Worm (Caenorhabditis elegans) whole organism, late embryonic: ENCODE data around the gene srw-69.

ENCODE experiments used
- C08G9.2 ChIP-seq: sonication (generic microtip); optimal IDR thresholded peaks from 2 replicates; lab custom pipeline; 2016; ENCODE audit warnings: mild to moderate bottlenecking, missing genetic modification characterization, moderate library complexity, missing compliant biosample characterization
- C38D4.7 ChIP-seq: fragments of 200-800 bp; sonication (Bioruptor generic); optimal IDR thresholded peaks from 2 replicates; lab custom pipeline; 2018; ENCODE audit warnings: mild to moderate bottlenecking, missing genetic modification characterization, moderate library complexity, missing compliant biosample characterization
- F13H6.1 ChIP-seq: sonication (generic microtip); optimal IDR thresholded peaks from 2 replicates; lab custom pipeline; 2016; ENCODE audit warnings: missing genetic modification characterization, missing compliant biosample characterization
- K09A11.1 ChIP-seq: sonication (generic microtip); optimal IDR thresholded peaks from 2 replicates; lab custom pipeline; 2017; ENCODE audit warnings: antibody characterized with exemption, mild to moderate bottlenecking, missing genetic modification characterization, missing compliant biosample characterization; ENCODE audit not compliant: insufficient read depth
- Y22D7AL.16 ChIP-seq: sonication (generic microtip); optimal IDR thresholded peaks from 2 replicates; lab custom pipeline; 2016; ENCODE audit warnings: missing genetic modification characterization, missing compliant biosample characterization
- ahr-1 ChIP-seq: sonication (generic microtip); optimal IDR thresholded peaks from 2 replicates; lab custom pipeline; 2016; ENCODE audit warnings: missing genetic modification characterization, missing compliant biosample characterization
- ama-1 ChIP-seq: fragments of 150-350 bp; optimal IDR thresholded peaks from 2 replicates; lab custom pipeline; 2014
- ceh-18 ChIP-seq: sonication (generic microtip); optimal IDR thresholded peaks from 2 replicates; lab custom pipeline; 2016; ENCODE audit warnings: missing genetic modification characterization, missing compliant biosample characterization
- ceh-19 ChIP-seq: fragments of 200-800 bp; sonication (Bioruptor generic); optimal IDR thresholded peaks from 2 replicates; lab custom pipeline; 2018; ENCODE audit warnings: mild to moderate bottlenecking, missing genetic modification characterization, missing compliant biosample characterization
- ceh-22 ChIP-seq: sonication (generic microtip); optimal IDR thresholded peaks from 2 replicates; lab custom pipeline; 2017; ENCODE audit warnings: missing biosample characterization, missing genetic modification characterization
- ceh-24 ChIP-seq: sonication (generic microtip); optimal IDR thresholded peaks from 2 replicates; lab custom pipeline; 2016; ENCODE audit warnings: mild to moderate bottlenecking, missing genetic modification characterization, missing compliant biosample characterization
- ceh-30 ChIP-seq: fragments of 150-350 bp; optimal IDR thresholded peaks from 2 replicates; lab custom pipeline; 2014; ENCODE audit warnings: missing biosample characterization, missing genetic modification characterization
- ceh-31 ChIP-seq: sonication (generic microtip); optimal IDR thresholded peaks from 2 replicates; lab custom pipeline; 2016; ENCODE audit warnings: missing genetic modification characterization, missing compliant biosample characterization
- ceh-45 ChIP-seq: fragments of 200-800 bp; sonication (Bioruptor generic); IDR thresholded peaks from 2 replicates; pipeline ENCODE4 v1.3.6; 2022; ENCODE audit warnings: missing genetic modification reagents, missing genetic modification characterization, missing compliant biosample characterization
- che-1 ChIP-seq: sonication (generic microtip); optimal IDR thresholded peaks from 2 replicates; lab custom pipeline; 2016; ENCODE audit warnings: mild to moderate bottlenecking, missing genetic modification characterization, missing compliant biosample characterization
- dmd-4 ChIP-seq: sonication (generic microtip); optimal IDR thresholded peaks from 2 replicates; lab custom pipeline; 2016; ENCODE audit warnings: borderline replicate concordance, missing genetic modification characterization, missing compliant biosample characterization
- dve-1 ChIP-seq: sonication (generic microtip); optimal IDR thresholded peaks from 2 replicates; lab custom pipeline; 2017; ENCODE audit warnings: antibody characterized with exemption, mild to moderate bottlenecking, missing genetic modification characterization, missing compliant biosample characterization
- elt-4 ChIP-seq: sonication (generic microtip); optimal IDR thresholded peaks from 2 replicates; lab custom pipeline; 2016; ENCODE audit warnings: missing genetic modification characterization, missing compliant biosample characterization
- eyg-1 ChIP-seq: sonication (generic microtip); optimal IDR thresholded peaks from 2 replicates; lab custom pipeline; 2016; ENCODE audit warnings: missing genotype, missing genetic modification characterization, missing compliant biosample characterization
- gmeb-2 ChIP-seq: sonication (generic microtip); optimal IDR thresholded peaks from 2 replicates; lab custom pipeline; 2016; ENCODE audit warnings: missing genetic modification characterization, inconsistent platforms, missing compliant biosample characterization
- hlh-30 ChIP-seq: sonication (generic microtip); optimal IDR thresholded peaks from 2 replicates; lab custom pipeline; 2017; ENCODE audit warnings: antibody characterized with exemption, missing genetic modification characterization, missing compliant biosample characterization; ENCODE audit not compliant: insufficient read depth
- hlh-6 ChIP-seq: sonication (generic microtip); optimal IDR thresholded peaks from 2 replicates; lab custom pipeline; 2016; ENCODE audit warnings: missing genotype, missing genetic modification characterization, missing compliant biosample characterization
- hlh-8 ChIP-seq: sonication (generic microtip); optimal IDR thresholded peaks from 2 replicates; lab custom pipeline; 2016; ENCODE audit warnings: missing genotype, missing genetic modification characterization, missing compliant biosample characterization
- lim-6 ChIP-seq: sonication (generic microtip); optimal IDR thresholded peaks from 2 replicates; lab custom pipeline; 2016; ENCODE audit warnings: missing genetic modification characterization, missing compliant biosample characterization
- madf-2 ChIP-seq: sonication (generic microtip); optimal IDR thresholded peaks from 2 replicates; lab custom pipeline; 2017; ENCODE audit warnings: missing genetic modification characterization, missing compliant biosample characterization
- mec-3 ChIP-seq: sonication (generic microtip); optimal IDR thresholded peaks from 2 replicates; lab custom pipeline; 2016; ENCODE audit warnings: borderline replicate concordance, missing genetic modification characterization, missing compliant biosample characterization
- nfya-1 ChIP-seq: sonication (generic microtip); optimal IDR thresholded peaks from 2 replicates; lab custom pipeline; 2017; ENCODE audit warnings: missing genetic modification characterization, mild to moderate bottlenecking, missing compliant biosample characterization, antibody characterized with exemption, moderate library complexity
- pag-3 ChIP-seq: sonication (generic microtip); optimal IDR thresholded peaks from 2 replicates; lab custom pipeline; 2016; ENCODE audit warnings: missing compliant biosample characterization, missing genetic modification characterization, borderline replicate concordance
- pat-9 ChIP-seq: fragments of 200-800 bp; sonication (Bioruptor generic); optimal IDR thresholded peaks from 2 replicates; lab custom pipeline; 2018; ENCODE audit warnings: mild to moderate bottlenecking, missing genetic modification characterization, moderate library complexity, missing compliant biosample characterization
- pha-2 ChIP-seq: sonication (generic microtip); optimal IDR thresholded peaks from 2 replicates; lab custom pipeline; 2017; ENCODE audit warnings: mild to moderate bottlenecking, missing genetic modification characterization, missing compliant biosample characterization
- rnt-1 ChIP-seq: sonication (generic microtip); optimal IDR thresholded peaks from 2 replicates; lab custom pipeline; 2016; ENCODE audit warnings: missing genetic modification characterization, missing compliant biosample characterization
- sox-2 ChIP-seq: fragments of 200-800 bp; sonication (Bioruptor generic); IDR thresholded peaks from 2 replicates; pipeline ENCODE4 v1.3.6; 2022; ENCODE audit warnings: missing genetic modification reagents, missing genetic modification characterization, missing compliant biosample characterization
- sox-4 ChIP-seq: sonication (generic microtip); optimal IDR thresholded peaks from 2 replicates; lab custom pipeline; 2017; ENCODE audit warnings: mild to moderate bottlenecking, missing genetic modification characterization, inconsistent platforms, missing compliant biosample characterization
- syd-9 ChIP-seq: sonication (generic microtip); optimal IDR thresholded peaks from 2 replicates; lab custom pipeline; 2016; ENCODE audit warnings: mild to moderate bottlenecking, missing genetic modification characterization, moderate library complexity, missing compliant biosample characterization
- tbx-2 ChIP-seq: sonication (generic microtip); optimal IDR thresholded peaks from 2 replicates; lab custom pipeline; 2016; ENCODE audit warnings: missing genetic modification characterization, missing compliant biosample characterization
- tbx-7 ChIP-seq: sonication (generic microtip); optimal IDR thresholded peaks from 2 replicates; lab custom pipeline; 2016; ENCODE audit warnings: missing genotype, missing genetic modification characterization, missing compliant biosample characterization
- zip-5 ChIP-seq: sonication (generic microtip); optimal IDR thresholded peaks from 2 replicates; lab custom pipeline; 2016; ENCODE audit warnings: missing genetic modification characterization, missing compliant biosample characterization

Gene srw-69

ce11 chrV:7413107-7413774 lies 15.5 kb downstream of the srw-69 start, which contains the start of gene F18E3.11:
F18E3.11 (plus strand) TSS chrV:7413482.
- TF ChIP-seq eyg-1 (tag; lab: Kevin White, UChicago) (no peak), elt-4 (tag; lab: Kevin White, UChicago) (no peak), ahr-1 (no peak), K09A11.1 (tag; lab: Kevin White, UChicago) (no peak), pha-2 (tag; lab: Kevin White, UChicago) (no peak), tbx-7 (no peak), ceh-18 (tag; lab: Kevin White, UChicago) (no peak), sox-4 (tag; lab: Kevin White, UChicago) (no peak), hlh-6 (no peak), nfya-1 (tag; lab: Kevin White, UChicago) (no peak), Y22D7AL.16 (tag; lab: Kevin White, UChicago) (no peak), pag-3 (tag; lab: Kevin White, UChicago) (no peak), hlh-8 (tag; lab: Kevin White, UChicago) (no peak), ceh-24 (no peak)

- TF ChIP-seq lim-6 (tag; lab: Kevin White, UChicago) (no peak), Y22D7AL.16 (tag; lab: Kevin White, UChicago) (no peak), pat-9 (tag; lab: Kevin White, UChicago) (no peak), C08G9.2 (tag; lab: Kevin White, UChicago) (no peak), ceh-24 (no peak), sox-2 (GFP tag; lab: Robert Waterston, UW) (no peak), ceh-30 (tag; lab: Kevin White, UChicago) (no peak), rnt-1 (no peak)
Measured at ce11 chrV:7411695-7412094, 17.1 kb downstream of the srw-69 start, which contains the start of gene str-41. str-41 (plus strand) TSS chrV:7411995.

- TF ChIP-seq ceh-19 (GFP tag; lab: Kevin White, UChicago) (no peak), ama-1 (no peak), ceh-22 (tag; lab: Kevin White, UChicago) (no peak), dve-1 (no peak), syd-9 (tag; lab: Kevin White, UChicago) (no peak), ahr-1 (no peak), hlh-8 (tag; lab: Kevin White, UChicago) (no peak), ceh-31 (no peak), ceh-30 (tag; lab: Kevin White, UChicago) (no peak), tbx-2 (tag; lab: Kevin White, UChicago) (no peak)
Measured at ce11 chrV:7409599-7409998, 19.2 kb downstream of the srw-69 start, which contains the start of gene R13D7.2. R13D7.2 (plus strand) TSS chrV:7409899.

ce11 chrV:7408520-7408919 lies 20.3 kb downstream of the srw-69 start, which contains the start of gene srt-6:
srt-6 (minus strand) TSS chrV:7408814.
- TF ChIP-seq gmeb-2 (no peak), dmd-4 (tag; lab: Kevin White, UChicago) (no peak), ceh-45 (GFP tag; lab: Robert Waterston, UW) (no peak), madf-2 (tag; lab: Kevin White, UChicago) (no peak), zip-5 (no peak), hlh-30 (tag; lab: Kevin White, UChicago) (no peak), che-1 (tag; lab: Kevin White, UChicago) (no peak), C38D4.7 (GFP tag; lab: Kevin White, UChicago) (no peak), tbx-2 (tag; lab: Kevin White, UChicago) (no peak), F13H6.1 (no peak), mec-3 (tag; lab: Kevin White, UChicago) (no peak)
